Worm (Caenorhabditis elegans) whole organism, L4 larva: ENCODE data around the gene egal-1.
A peak's percentile ranks its signal among the peaks of the same experiment; 100 is the strongest.

Experiments
- D1046.2 ChIP-seq: fragments of 200-800 bp; sonication (Bioruptor generic); IDR thresholded peaks from 2 replicates; pipeline ENCODE4 v1.3.6; 2022; ENCODE audit warnings: missing genetic modification characterization, missing compliant biosample characterization
- F37D6.2 ChIP-seq: sonication (generic microtip); optimal IDR thresholded peaks from 2 replicates; lab custom pipeline; 2016; ENCODE audit warnings: mild to moderate bottlenecking, missing genetic modification characterization, missing compliant biosample characterization
- R02D3.7 ChIP-seq: fragments of 150-350 bp; sonication (generic microtip); optimal IDR thresholded peaks from 3 replicates; lab custom pipeline; 2014; ENCODE audit warnings: missing biosample characterization, missing genetic modification characterization
- Y105C5A.15 ChIP-seq: fragments of 200-800 bp; sonication (Bioruptor generic); IDR thresholded peaks from 2 replicates; pipeline ENCODE4 v1.3.6; 2022; ENCODE audit warnings: missing genetic modification characterization, missing compliant biosample characterization
- Y48G9A.11 ChIP-seq: fragments of 200-800 bp; sonication (Bioruptor generic); IDR thresholded peaks from 2 replicates; pipeline ENCODE4 v1.3.6; 2022; ENCODE audit warnings: missing genetic modification reagents, missing genetic modification characterization, missing compliant biosample characterization
- Y5F2A.4 ChIP-seq: fragments of 200-800 bp; sonication (Bioruptor generic); optimal IDR thresholded peaks from 2 replicates; lab custom pipeline; 2018; ENCODE audit warnings: mild to moderate bottlenecking, missing genetic modification characterization, missing compliant biosample characterization
- Y75B8A.6 ChIP-seq: fragments of 200-800 bp; sonication (Bioruptor generic); IDR thresholded peaks from 2 replicates; pipeline ENCODE4 v1.3.6; 2022; ENCODE audit warnings: missing genetic modification reagents, missing genetic modification characterization, missing compliant biosample characterization
- ZK337.2 ChIP-seq: fragments of 200-800 bp; sonication (Bioruptor generic); IDR thresholded peaks from 2 replicates; pipeline ENCODE4 v1.3.6; 2022; ENCODE audit warnings: missing genetic modification reagents, missing genetic modification characterization, missing compliant biosample characterization
- aha-1 ChIP-seq: fragments of 150-350 bp; peaks from one replicate; lab custom pipeline; 2014; ENCODE audit warnings: missing biosample characterization, missing genetic modification characterization
- aly-2 ChIP-seq: sonication (generic microtip); optimal IDR thresholded peaks from 2 replicates; lab custom pipeline; 2018; ENCODE audit warnings: missing biosample characterization, missing genetic modification characterization
- ama-1 ChIP-seq: fragments of 150-350 bp; optimal IDR thresholded peaks from 2 replicates; lab custom pipeline; 2014; ENCODE audit warnings: inconsistent platforms, mixed read lengths
- ceh-62 ChIP-seq: sonication (generic microtip); optimal IDR thresholded peaks from 2 replicates; lab custom pipeline; 2017; ENCODE audit warnings: missing biosample characterization, missing genetic modification characterization
- daf-12 ChIP-seq: fragments of 150-350 bp; optimal IDR thresholded peaks from 2 replicates; lab custom pipeline; 2014; ENCODE audit warnings: missing biosample characterization, missing genetic modification reagents, missing genetic modification characterization
- daf-19 ChIP-seq: fragments of 200-800 bp; sonication (Bioruptor generic); conservative IDR thresholded peaks from 2 replicates; pipeline ENCODE4 v1.3.6; 2022; ENCODE audit warnings: missing genetic modification characterization, missing compliant biosample characterization
- daf-8 ChIP-seq: fragments of 200-800 bp; sonication (Bioruptor generic); IDR thresholded peaks from 2 replicates; pipeline ENCODE4 v1.3.6; 2022; ENCODE audit warnings: missing genetic modification characterization, missing compliant biosample characterization
- dmd-9 ChIP-seq: fragments of 200-800 bp; sonication (Bioruptor generic); IDR thresholded peaks from 2 replicates; pipeline ENCODE4 v1.3.6; 2022; ENCODE audit warnings: missing genetic modification reagents, missing genetic modification characterization, missing compliant biosample characterization
- dpl-1 ChIP-seq: fragments of 150-350 bp; optimal IDR thresholded peaks from 2 replicates; lab custom pipeline; 2014; ENCODE audit warnings: missing biosample characterization, missing genetic modification reagents, missing genetic modification characterization
- fos-1 ChIP-seq: fragments of 150-350 bp; optimal IDR thresholded peaks from 2 replicates; lab custom pipeline; 2014; ENCODE audit warnings: missing biosample characterization, missing genetic modification characterization
- hif-1 ChIP-seq, 2 experiments: sonication (generic microtip); optimal IDR thresholded peaks; 2 replicates each; lab custom pipeline; 2016 to 2017; ENCODE audit warnings: missing compliant biosample characterization in 2 of 2, missing genetic modification characterization in 2 of 2, missing genetic modification reagents in 2 of 2, missing genotype in 2 of 2, mild to moderate bottlenecking in 1 of 2
- hlh-30 ChIP-seq: sonication (generic microtip); optimal IDR thresholded peaks from 2 replicates; lab custom pipeline; 2017; ENCODE audit warnings: antibody characterized with exemption, mild to moderate bottlenecking, missing genetic modification characterization, missing compliant biosample characterization; ENCODE audit not compliant: insufficient read depth
- hmg-1.1 ChIP-seq: fragments of 200-800 bp; sonication (Bioruptor generic); IDR thresholded peaks from 2 replicates; pipeline ENCODE4 v1.3.6; 2022; ENCODE audit warnings: missing genetic modification reagents, missing genetic modification characterization, missing compliant biosample characterization
- jun-1 ChIP-seq: fragments of 150-350 bp; optimal IDR thresholded peaks from 2 replicates; lab custom pipeline; 2014; ENCODE audit warnings: missing biosample characterization, missing genetic modification reagents, missing genetic modification characterization
- lim-7 ChIP-seq: fragments of 200-800 bp; sonication (Bioruptor generic); IDR thresholded peaks from 2 replicates; pipeline ENCODE4 v1.3.6; 2022; ENCODE audit warnings: missing genetic modification characterization, missing compliant biosample characterization
- lsy-2 ChIP-seq, 2 experiments: fragments of 150-350 bp in 1 of 2; sonication (generic microtip) in 1 of 2; optimal IDR thresholded peaks; 2 replicates each; lab custom pipeline; 2014 to 2017; ENCODE audit warnings: missing biosample characterization in 2 of 2, missing genetic modification characterization in 2 of 2
- mdl-1 ChIP-seq, 2 experiments: fragments of 150-350 bp in 1 of 2; sonication (generic microtip) in 1 of 2; optimal IDR thresholded peaks; 2 replicates each; lab custom pipeline; 2014 to 2017; ENCODE audit warnings: missing biosample characterization in 2 of 2, missing genetic modification characterization in 2 of 2
- mep-1 ChIP-seq: fragments of 150-350 bp; sonication (generic microtip); optimal IDR thresholded peaks from 3 replicates; lab custom pipeline; 2014; ENCODE audit warnings: missing biosample characterization, missing genetic modification characterization
- mxl-2 ChIP-seq: fragments of 200-800 bp; sonication (Bioruptor generic); conservative IDR thresholded peaks from 2 replicates; pipeline ENCODE4 v1.3.6; 2022; ENCODE audit warnings: missing genetic modification reagents, missing genetic modification characterization, missing compliant biosample characterization
- nhr-11 ChIP-seq: fragments of 150-350 bp; optimal IDR thresholded peaks from 2 replicates; lab custom pipeline; 2014; ENCODE audit warnings: missing biosample characterization, missing genetic modification characterization
- nhr-28 ChIP-seq: fragments of 150-350 bp; optimal IDR thresholded peaks from 2 replicates; lab custom pipeline; 2014; ENCODE audit warnings: missing biosample characterization, missing genetic modification characterization
- nhr-41 ChIP-seq: fragments of 200-800 bp; sonication (Bioruptor generic); IDR thresholded peaks from 2 replicates; pipeline ENCODE4 v1.3.6; 2022; ENCODE audit warnings: missing genetic modification reagents, missing genetic modification characterization, missing compliant biosample characterization
- nhr-77 ChIP-seq: fragments of 150-350 bp; optimal IDR thresholded peaks from 2 replicates; lab custom pipeline; 2014; ENCODE audit warnings: missing biosample characterization, missing genetic modification characterization
- pha-4 ChIP-seq, 2 experiments: fragments of 150-350 bp in 1 of 2; fragments of 200-800 bp in 1 of 2; sonication (Bioruptor generic) in 1 of 2; IDR thresholded peaks in 1 of 2; optimal IDR thresholded peaks in 1 of 2; 2 replicates each; pipeline versions ENCODE4 v1.3.6 to Lab custom; 2014 to 2022; ENCODE audit warnings: missing genetic modification characterization in 2 of 2, missing genetic modification reagents in 2 of 2, missing biosample characterization in 1 of 2, missing compliant biosample characterization in 1 of 2
- rbr-2 ChIP-seq: sonication (generic microtip); optimal IDR thresholded peaks from 2 replicates; lab custom pipeline; 2016; ENCODE audit warnings: missing genotype, missing genetic modification characterization, missing compliant biosample characterization
- saeg-2 ChIP-seq: fragments of 200-800 bp; sonication (Bioruptor generic); IDR thresholded peaks from 2 replicates; pipeline ENCODE4 v1.3.6; 2022; ENCODE audit warnings: missing genetic modification reagents, missing genetic modification characterization, missing compliant biosample characterization
- set-16 ChIP-seq: fragments of 200-800 bp; sonication (Bioruptor generic); IDR thresholded peaks from 2 replicates; pipeline ENCODE4 v1.3.6; 2022; ENCODE audit warnings: missing genetic modification reagents, missing genetic modification characterization, missing compliant biosample characterization
- skn-1 ChIP-seq: fragments of 150-350 bp; optimal IDR thresholded peaks from 2 replicates; lab custom pipeline; 2014; ENCODE audit warnings: missing biosample characterization, missing genetic modification characterization
- snpc-4 ChIP-seq: fragments of 150-350 bp; optimal IDR thresholded peaks from 2 replicates; lab custom pipeline; 2014; ENCODE audit warnings: missing biosample characterization, missing genetic modification characterization
- spr-3 ChIP-seq: fragments of 200-800 bp; sonication (Bioruptor generic); optimal IDR thresholded peaks from 2 replicates; lab custom pipeline; 2018; ENCODE audit warnings: mild to moderate bottlenecking, missing genetic modification characterization, missing compliant biosample characterization
- tra-1 ChIP-seq: fragments of 200-800 bp; sonication (Bioruptor generic); IDR thresholded peaks from 2 replicates; pipeline ENCODE4 v1.3.6; 2022; ENCODE audit warnings: missing genetic modification reagents, missing genetic modification characterization, missing compliant biosample characterization
- unc-39 ChIP-seq: sonication (generic microtip); optimal IDR thresholded peaks from 2 replicates; lab custom pipeline; 2017; ENCODE audit warnings: missing biosample characterization, missing genetic modification characterization
- unc-62 ChIP-seq, 3 experiments: fragments of 150-350 bp in 1 of 3; sonication (generic microtip); optimal IDR thresholded peaks in 2 of 3; peaks in 1 of 3; 1 replicate in 1 of 3; 2 replicates in 2 of 3; lab custom pipeline; 2014 to 2017; ENCODE audit warnings: missing biosample characterization in 3 of 3, missing genetic modification characterization in 3 of 3, missing genetic modification reagents in 3 of 3, missing genotype in 1 of 3
- zag-1 ChIP-seq: fragments of 150-350 bp; optimal IDR thresholded peaks from 2 replicates; lab custom pipeline; 2014; ENCODE audit warnings: missing biosample characterization, missing genetic modification characterization
- zip-11 ChIP-seq: fragments of 200-800 bp; sonication (Bioruptor generic); IDR thresholded peaks from 2 replicates; pipeline ENCODE4 v1.3.6; 2022; ENCODE audit warnings: missing genetic modification characterization, missing compliant biosample characterization
- ztf-11 ChIP-seq: fragments of 150-350 bp; optimal IDR thresholded peaks from 2 replicates; lab custom pipeline; 2014; ENCODE audit warnings: missing biosample characterization, missing genetic modification characterization
- ztf-7 ChIP-seq: fragments of 150-350 bp; optimal IDR thresholded peaks from 2 replicates; lab custom pipeline; 2014; ENCODE audit warnings: missing biosample characterization, missing genetic modification characterization

egal-1 gene

DNA sequence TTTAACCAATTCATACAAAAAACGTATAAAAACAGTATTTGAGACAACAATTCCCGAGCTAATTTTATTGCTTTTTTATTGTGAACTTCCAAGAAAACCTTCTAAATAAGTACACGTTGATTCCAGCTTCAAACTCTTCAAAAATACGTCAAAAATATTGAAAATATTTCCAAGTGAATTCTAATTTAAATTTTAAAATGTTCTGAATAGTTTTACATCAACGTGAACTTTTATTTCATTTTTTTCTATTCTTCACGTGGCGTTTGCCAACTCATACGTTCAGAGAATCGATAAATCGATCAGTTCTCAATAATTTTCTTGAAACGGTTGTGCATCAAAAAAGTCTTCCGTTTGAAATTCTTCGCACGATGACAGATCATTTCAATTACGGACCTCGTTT, 27.4 kb upstream of the egal-1 start, which contains the start of gene C31H1.1:
Gene C31H1.1, plus strand, starts transcription at position 301 of the 400 bp plus-strand sequence.
- TF ChIP-seq unc-39 (tag; lab: Kevin White, UChicago) = no peak
- TF ChIP-seq tra-1 = no peak
- no peak for TF ChIP-seq Y105C5A.15 (GFP tag; lab: Robert Waterston, UW)
- TF ChIP-seq daf-8 = no peak
- TF ChIP-seq Y75B8A.6 = no peak
- no peak for TF ChIP-seq aha-1 (tag; lab: Kevin White, UChicago)
- TF ChIP-seq nhr-28 = no peak
- TF ChIP-seq nhr-41 = no peak
- TF ChIP-seq R02D3.7 = no peak
- TF ChIP-seq hmg-1.1 (GFP tag; lab: Robert Waterston, UW) = no peak
- TF ChIP-seq set-16 (GFP tag; lab: Robert Waterston, UW) = no peak
- TF ChIP-seq mxl-2 (GFP tag; lab: Robert Waterston, UW) = no peak

DNA sequence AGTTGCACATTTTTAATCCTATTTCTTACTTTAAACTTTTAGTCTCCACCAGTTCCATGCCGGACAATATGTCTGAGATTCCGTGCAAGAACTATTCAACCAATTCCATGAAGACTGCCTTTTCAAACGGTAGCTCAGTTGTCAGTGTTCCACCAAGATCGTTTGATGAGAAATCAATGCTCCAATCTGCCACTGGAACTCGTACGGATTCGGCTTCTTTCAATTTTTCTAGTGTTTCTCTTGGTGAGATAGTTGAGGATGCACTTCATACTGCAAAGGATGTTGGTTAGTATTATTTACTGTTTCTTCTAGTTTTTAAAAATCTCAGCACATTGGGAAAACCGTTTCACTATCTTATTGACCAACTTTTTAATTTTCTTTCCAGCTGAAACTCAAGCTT, 25.0 kb upstream of the egal-1 start:
- peak in 1 of 2 experiments; percentile 95 for TF ChIP-seq unc-62 (GFP tag; optimal IDR thresholded peaks at IDR 0.05 in 1 of 2; lab: Kevin White, UChicago)
- no peak for TF ChIP-seq unc-62 (tag; optimal IDR thresholded peaks at IDR 0.05; lab: Kevin White, UChicago)
- no peak for TF ChIP-seq nhr-11
- TF ChIP-seq, all 104 proteins: peak for 1

ce11 chrIV:5803510-5804013, 21.0 kb upstream of the egal-1 start:
- TF ChIP-seq aly-2 (tag; lab: Kevin White, UChicago) (no peak), ZK337.2 (no peak), pha-4 (GFP tag; IDR thresholded peaks at IDR 0.05; lab: Robert Waterston, UW) (no peak), pha-4 (tag; optimal IDR thresholded peaks at IDR 0.05; lab: Kevin White, UChicago) (no peak), daf-8 (no peak), ama-1 (no peak), daf-19 (GFP tag; lab: Robert Waterston, UW) (no peak), lim-7 (GFP tag; lab: Robert Waterston, UW) (no peak)

- TF ChIP-seq unc-39 (tag; lab: Kevin White, UChicago) (no peak), snpc-4 (tag; lab: Kevin White, UChicago) (no peak), hmg-1.1 (GFP tag; lab: Robert Waterston, UW) (peak; percentile 57), aha-1 (tag; lab: Kevin White, UChicago) (peak; percentile 95), lsy-2 (tag; optimal IDR thresholded peaks at IDR 0.05; lab: Kevin White, UChicago) (peak; percentile 76 to 94), R02D3.7 (no peak), hlh-30 (tag; lab: Kevin White, UChicago) (peak; percentile 41), dpl-1 (peak; percentile 14), F37D6.2 (tag; lab: Kevin White, UChicago) (peak; percentile 17), ztf-11 (no peak), tra-1 (no peak), D1046.2 (no peak), hif-1 (tag; optimal IDR thresholded peaks at IDR 0.05; lab: Kevin White, UChicago) (peak in 1 of 2 experiments; percentile 39), unc-62 (GFP tag; optimal IDR thresholded peaks at IDR 0.05 in 1 of 2; lab: Kevin White, UChicago) (peak in 1 of 2 experiments; percentile 84), unc-62 (tag; optimal IDR thresholded peaks at IDR 0.05; lab: Kevin White, UChicago) (no peak), mdl-1 (tag; optimal IDR thresholded peaks at IDR 0.05; lab: Kevin White, UChicago) (peak in 1 of 2 experiments; percentile 17), dmd-9 (GFP tag; lab: Robert Waterston, UW) (no peak), rbr-2 (tag; lab: Kevin White, UChicago) (peak; percentile 57), nhr-11 (peak; percentile 55), spr-3 (GFP tag; lab: Kevin White, UChicago) (no peak), mep-1 (tag; lab: Kevin White, UChicago) (peak; percentile 25)
Measured at ce11 chrIV:5805477-5805876, 19.1 kb upstream of the egal-1 start.

- TF ChIP-seq saeg-2 (GFP tag; lab: Robert Waterston, UW) (no peak), zip-11 (GFP tag; lab: Robert Waterston, UW) (no peak), Y48G9A.11 (GFP tag; lab: Robert Waterston, UW) (no peak), daf-12 (tag; lab: Kevin White, UChicago) (no peak), zag-1 (tag; lab: Kevin White, UChicago) (no peak), nhr-77 (tag; lab: Kevin White, UChicago) (no peak), ceh-62 (tag; lab: Kevin White, UChicago) (no peak), jun-1 (no peak), pha-4 (GFP tag; IDR thresholded peaks at IDR 0.05; lab: Robert Waterston, UW) (no peak), pha-4 (tag; optimal IDR thresholded peaks at IDR 0.05; lab: Kevin White, UChicago) (no peak), skn-1 (tag; lab: Kevin White, UChicago) (no peak), fos-1 (tag; lab: Kevin White, UChicago) (no peak), hlh-30 (tag; lab: Kevin White, UChicago) (no peak), ztf-7 (tag; lab: Kevin White, UChicago) (no peak), aly-2 (tag; lab: Kevin White, UChicago) (no peak), Y5F2A.4 (GFP tag; lab: Kevin White, UChicago) (no peak)
Measured at ce11 chrIV:5806348-5806747, 18.2 kb upstream of the egal-1 start.
